Worm (Caenorhabditis elegans): ENCODE measurements around the gene C18H2.5.

DNA sequence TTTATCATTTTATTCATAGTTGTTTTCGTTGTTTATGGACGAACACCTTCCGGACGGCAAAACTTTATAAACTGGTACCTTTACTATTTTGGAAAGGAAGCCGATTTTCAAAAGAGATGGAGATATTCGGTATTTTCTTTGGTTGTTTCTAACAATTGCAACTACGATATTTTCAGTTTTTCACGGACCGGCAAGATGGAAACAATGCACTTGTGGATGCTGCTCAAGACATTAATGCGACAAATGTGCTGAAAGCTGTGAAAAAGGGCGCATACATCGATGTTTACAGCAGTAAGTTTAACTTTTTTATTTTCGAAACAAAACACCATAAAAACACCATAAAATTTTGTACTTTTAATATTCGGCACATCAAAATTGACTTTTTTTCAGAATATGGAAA is 28.2 kb downstream of the C18H2.5 start:
- TF ChIP-seq F55B11.4 (tag; optimal IDR thresholded peaks at IDR 0.05; ENCODE audit: borderline replicate concordance, insufficient read depth) (no peak), lsl-1 (GFP tag; optimal IDR thresholded peaks at IDR 0.05) (no peak), ceh-58 (GFP tag; IDR thresholded peaks at IDR 0.05) (no peak), attf-5 (GFP tag; optimal IDR thresholded peaks at IDR 0.05) (no peak)
